Fruit fly (Drosophila melanogaster): Measurements from ENCODE around the gene CG10211.

CG10211 gene

DNA sequence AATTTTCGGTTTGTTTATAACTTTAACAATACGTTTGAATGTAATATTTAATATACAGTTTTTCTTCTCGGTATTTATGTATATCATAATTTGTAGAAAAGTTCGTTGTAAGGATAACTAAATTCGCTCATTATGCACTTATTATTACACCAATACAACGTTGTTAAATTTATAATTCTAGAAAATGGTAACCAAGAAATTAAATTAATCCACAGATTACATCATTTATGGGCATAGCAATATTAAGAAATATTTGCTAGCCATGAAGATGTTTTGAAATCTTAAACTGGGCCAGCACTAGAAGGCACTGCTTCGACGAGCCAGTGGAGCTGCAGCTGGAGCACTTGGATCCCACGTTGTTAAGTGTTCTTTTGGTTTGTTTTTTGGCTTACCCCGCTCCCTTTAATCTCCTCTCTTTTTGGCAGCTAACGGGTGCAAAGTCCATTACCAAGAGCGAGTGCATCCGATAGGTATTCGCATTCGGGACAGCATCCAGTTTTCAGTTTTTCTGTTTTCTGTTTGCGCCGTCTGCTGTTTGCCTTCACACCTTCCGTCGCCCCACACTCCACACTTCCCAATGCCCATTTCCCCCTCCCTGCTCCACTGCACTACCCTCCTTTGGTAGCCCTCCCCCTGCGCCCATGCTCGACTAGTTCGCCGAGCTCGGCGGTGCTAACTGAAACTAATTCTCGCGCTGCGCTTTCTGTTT lies 55.3 kb downstream of the CG10211 start (continued):
- no peak for TF ChIP-seq OdsH (GFP tag; optimal IDR thresholded peaks at IDR 0.05)
- TF ChIP-seq CG10669 (GFP tag; optimal IDR thresholded peaks at IDR 0.05) = no peak
- no peak for TF ChIP-seq acj6 (GFP tag; optimal IDR thresholded peaks at IDR 0.05)
- peak; percentile 17 for TF ChIP-seq Eip93F (GFP tag; optimal IDR thresholded peaks at IDR 0.05)
- TF ChIP-seq Ets21C (GFP tag; optimal IDR thresholded peaks at IDR 0.05) = peak; percentile 15
- no peak for TF ChIP-seq CG4318 (GFP tag; optimal IDR thresholded peaks at IDR 0.05)
- TF ChIP-seq lz (GFP tag; optimal IDR thresholded peaks at IDR 0.05) = no peak
- TF ChIP-seq CG9139 (GFP tag; optimal IDR thresholded peaks at IDR 0.05) = peak; percentile 91
- peak; percentile 71 for TF ChIP-seq CG1621 (tag; optimal IDR thresholded peaks at IDR 0.05)
- TF ChIP-seq Sox15 (GFP tag; optimal IDR thresholded peaks at IDR 0.05) = no peak
- no peak for TF ChIP-seq CG34406 (GFP tag; optimal IDR thresholded peaks at IDR 0.05)
- TF ChIP-seq CG10631 (GFP tag; optimal IDR thresholded peaks at IDR 0.05) = peak; percentile 10
- TF ChIP-seq Smox (GFP tag; optimal IDR thresholded peaks at IDR 0.05) = no peak
- TF ChIP-seq CG16779 (tag; optimal IDR thresholded peaks at IDR 0.05) = peak; percentile 83
- TF ChIP-seq spab (GFP tag; optimal IDR thresholded peaks at IDR 0.05) = peak; percentile 67
- TF ChIP-seq Met (GFP tag; optimal IDR thresholded peaks at IDR 0.05) = peak; percentile 46
- no peak for TF ChIP-seq cyc (GFP tag; optimal IDR thresholded peaks at IDR 0.05)
- no peak for TF ChIP-seq Hr38 (GFP tag; optimal IDR thresholded peaks at IDR 0.05)
- TF ChIP-seq Gug (GFP tag; IDR thresholded peaks at IDR 0.05) = peak; percentile 46; the same call in 1 of the 2 replicates
- peak; percentile 38 for TF ChIP-seq CG3032 (tag; optimal IDR thresholded peaks at IDR 0.05)
- TF ChIP-seq Eip75B (GFP tag; optimal IDR thresholded peaks at IDR 0.05) = no peak
- peak; percentile 2 for TF ChIP-seq Eip78C (GFP tag)
- TF ChIP-seq dac (GFP tag; optimal IDR thresholded peaks at IDR 0.05) = peak; percentile 47
- TF ChIP-seq svp (GFP tag) = no peak
- TF ChIP-seq net (GFP tag; optimal IDR thresholded peaks at IDR 0.05) = peak; percentile 76
- TF ChIP-seq CG7368 (GFP tag; optimal IDR thresholded peaks at IDR 0.05) = peak; percentile 49
- peak; percentile 92 for TF ChIP-seq CG6854 (GFP tag; optimal IDR thresholded peaks at IDR 0.05)
- peak; percentile 26; the same call in 1 of the 2 replicates for TF ChIP-seq CG11294 (GFP tag; IDR thresholded peaks at IDR 0.05)
- TF ChIP-seq vri (GFP tag; optimal IDR thresholded peaks at IDR 0.05) = no peak
- TF ChIP-seq pdm3 (GFP tag; optimal IDR thresholded peaks at IDR 0.05) = peak; percentile 14
- TF ChIP-seq CG6808 (GFP tag; optimal IDR thresholded peaks at IDR 0.05) = peak; percentile 80
- peak; percentile 11 for TF ChIP-seq CG11762 (GFP tag; optimal IDR thresholded peaks at IDR 0.05; ENCODE audit: insufficient read depth)
- peak; percentile 81 for TF ChIP-seq eg (GFP tag; IDR thresholded peaks at IDR 0.05)
- peak; percentile 18 for TF ChIP-seq Sox14 (GFP tag; optimal IDR thresholded peaks at IDR 0.05)
- TF ChIP-seq Blimp-1 (GFP tag; optimal IDR thresholded peaks at IDR 0.05) = peak; percentile 29
- no peak for TF ChIP-seq CG8319 (GFP tag; optimal IDR thresholded peaks at IDR 0.05)
- peak; percentile 70 for TF ChIP-seq CG3919 (GFP tag; optimal IDR thresholded peaks at IDR 0.05)
- peak; percentile 50 for TF ChIP-seq dsx (GFP tag; optimal IDR thresholded peaks at IDR 0.05; ENCODE audit: poor library complexity, severe bottlenecking)
- no peak for TF ChIP-seq fd85E (GFP tag; optimal IDR thresholded peaks at IDR 0.05)
- no peak for TF ChIP-seq fkh (GFP tag; optimal IDR thresholded peaks at IDR 0.05)

DNA sequence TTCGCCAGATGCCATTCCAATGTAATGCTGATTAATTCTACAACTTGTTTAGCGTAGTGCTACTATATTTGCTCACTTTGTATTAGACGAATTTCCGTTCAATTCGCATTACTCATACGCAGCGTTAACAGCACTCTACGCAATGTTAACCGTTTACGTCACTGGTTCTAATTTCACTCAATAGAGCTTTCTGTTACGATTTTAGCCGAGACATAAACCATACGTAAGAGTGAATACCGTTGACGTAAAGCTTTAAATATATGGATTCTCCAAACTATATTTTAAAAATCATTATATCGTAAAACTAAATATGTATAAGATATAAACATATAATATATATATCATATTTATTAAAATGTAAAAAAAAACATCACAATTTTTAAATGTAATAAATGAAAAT lies 59.0 kb downstream of the CG10211 start:
- TF ChIP-seq cyc (GFP tag; optimal IDR thresholded peaks at IDR 0.05) (no peak), dsx (GFP tag; optimal IDR thresholded peaks at IDR 0.05; ENCODE audit: poor library complexity, severe bottlenecking) (no peak), vri (GFP tag; optimal IDR thresholded peaks at IDR 0.05) (no peak), CG10631 (GFP tag; optimal IDR thresholded peaks at IDR 0.05) (no peak), CG9139 (GFP tag; optimal IDR thresholded peaks at IDR 0.05) (no peak), lz (GFP tag; optimal IDR thresholded peaks at IDR 0.05) (no peak), fd59A (GFP tag; optimal IDR thresholded peaks at IDR 0.05) (no peak), Ets21C (GFP tag; optimal IDR thresholded peaks at IDR 0.05) (no peak), CG6792 (GFP tag; optimal IDR thresholded peaks at IDR 0.05) (no peak), Hr38 (GFP tag; optimal IDR thresholded peaks at IDR 0.05) (no peak)

Data from whole organism, prepupa.